Fruit fly (Drosophila melanogaster): ENCODE results near the gene nuf.

The nuf gene

dm6 chr3L:14195714-14196113 is 5.0 kb downstream of the nuf start:
- TF ChIP-seq fkh (GFP tag; optimal IDR thresholded peaks at IDR 0.05) = peak; percentile 84
- TF ChIP-seq salr (GFP tag; optimal IDR thresholded peaks at IDR 0.05) = no peak

DNA sequence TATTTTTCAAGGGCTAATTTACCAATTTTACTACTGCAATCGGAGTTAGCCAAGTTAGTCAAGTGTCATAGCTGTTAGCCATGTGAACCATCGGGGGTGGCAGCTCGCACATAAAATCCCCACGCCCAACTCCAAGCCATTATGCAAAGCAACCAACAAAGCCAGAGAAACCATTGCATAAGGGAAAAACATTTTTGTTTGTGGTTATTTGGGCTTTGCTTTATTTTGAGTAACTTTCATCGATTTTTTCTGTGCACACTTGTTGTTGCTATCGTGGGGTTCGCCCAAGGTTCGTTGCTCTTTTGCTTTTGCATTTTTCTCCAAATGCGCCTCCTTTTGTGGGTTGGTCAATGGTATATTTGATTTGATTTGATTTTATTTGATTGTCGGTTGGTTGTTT is 7.5 kb downstream of the nuf start:
- TF ChIP-seq CG34406 (GFP tag; optimal IDR thresholded peaks at IDR 0.05) (no peak), CG6276 (GFP tag; optimal IDR thresholded peaks at IDR 0.05) (peak; percentile 13)

DNA sequence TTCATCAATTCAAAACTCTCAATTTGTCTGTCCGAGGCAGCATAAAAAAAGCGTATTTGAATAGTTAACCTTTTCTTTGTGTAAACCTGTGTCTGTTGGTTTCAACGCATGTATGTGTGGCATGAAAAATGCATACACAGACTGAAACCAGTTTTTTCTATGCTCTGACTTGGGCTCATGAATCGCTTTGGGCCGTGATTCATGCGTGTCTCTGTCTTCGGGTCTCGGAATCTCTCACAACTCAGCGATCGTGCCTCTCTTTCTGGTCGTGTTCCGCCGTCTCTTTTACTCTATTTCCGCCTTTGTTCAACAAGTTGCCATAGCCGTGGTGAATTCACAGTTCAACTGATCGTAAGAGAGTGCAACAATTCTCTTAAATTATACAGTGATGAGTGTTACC is 10.3 kb downstream of the nuf start:
- TF ChIP-seq ss (GFP tag; optimal IDR thresholded peaks at IDR 0.05) = peak in 1 of 2 experiments; percentile 46
- peak; percentile 9 for TF ChIP-seq net (GFP tag; optimal IDR thresholded peaks at IDR 0.05)
- TF ChIP-seq Sox14 (GFP tag; optimal IDR thresholded peaks at IDR 0.05) = peak; percentile 80
- TF ChIP-seq dsx (GFP tag; optimal IDR thresholded peaks at IDR 0.05; ENCODE audit: poor library complexity, severe bottlenecking) = peak; percentile 7
- peak; percentile 71 for TF ChIP-seq Lpt (GFP tag; optimal IDR thresholded peaks at IDR 0.05)
- TF ChIP-seq CG3919 (GFP tag; optimal IDR thresholded peaks at IDR 0.05) = peak; percentile 3
- TF ChIP-seq vri (GFP tag; optimal IDR thresholded peaks at IDR 0.05) = no peak
- TF ChIP-seq Sox15 (GFP tag; optimal IDR thresholded peaks at IDR 0.05) = no peak
- TF ChIP-seq CG15336 (GFP tag; IDR thresholded peaks at IDR 0.05) = no peak
- peak; percentile 34 for TF ChIP-seq CG6276 (GFP tag; optimal IDR thresholded peaks at IDR 0.05)
- no peak for TF ChIP-seq Eip93F (GFP tag; optimal IDR thresholded peaks at IDR 0.05)
- TF ChIP-seq CG10669 (GFP tag; optimal IDR thresholded peaks at IDR 0.05) = no peak
- no peak for TF ChIP-seq fd59A (GFP tag; optimal IDR thresholded peaks at IDR 0.05)
- TF ChIP-seq CG8119 (GFP tag; IDR thresholded peaks at IDR 0.05) = peak; percentile 37; the same call in 1 of the 3 replicates
- TF ChIP-seq Met (GFP tag; optimal IDR thresholded peaks at IDR 0.05) = no peak
- TF ChIP-seq salr (GFP tag; optimal IDR thresholded peaks at IDR 0.05) = no peak
- TF ChIP-seq eg (GFP tag; IDR thresholded peaks at IDR 0.05) = 0 out of 3 replicates have a peak, but pooled peaks have one; percentile 42
- TF ChIP-seq fkh (GFP tag; optimal IDR thresholded peaks at IDR 0.05) = peak; percentile 59
- TF ChIP-seq Eip78C (GFP tag) = peak; percentile 70
- TF ChIP-seq Eip75B (GFP tag; optimal IDR thresholded peaks at IDR 0.05) = no peak
- TF ChIP-seq CG1621 (tag; optimal IDR thresholded peaks at IDR 0.05) = peak; percentile 35
- peak; percentile 69 for TF ChIP-seq CG6854 (GFP tag; optimal IDR thresholded peaks at IDR 0.05)

dm6 chr3L:14202318-14202717 is 11.6 kb downstream of the nuf start:
- TF ChIP-seq eg (GFP tag; IDR thresholded peaks at IDR 0.05) (no peak), CG6163 (GFP tag; IDR thresholded peaks at IDR 0.05) (0 out of 3 replicates have a peak, but pooled peaks have one; percentile 11), Smox (GFP tag; optimal IDR thresholded peaks at IDR 0.05) (no peak), CG3919 (GFP tag; optimal IDR thresholded peaks at IDR 0.05) (no peak), dsx (GFP tag; optimal IDR thresholded peaks at IDR 0.05; ENCODE audit: poor library complexity, severe bottlenecking) (peak; percentile 1), Blimp-1 (GFP tag; optimal IDR thresholded peaks at IDR 0.05) (peak; percentile 7), CG11902 (GFP tag; optimal IDR thresholded peaks at IDR 0.05) (no peak), Met (GFP tag; optimal IDR thresholded peaks at IDR 0.05) (no peak), Lpt (GFP tag; optimal IDR thresholded peaks at IDR 0.05) (no peak), CG8632 (GFP tag; optimal IDR thresholded peaks at IDR 0.05) (no peak), CG8319 (GFP tag; optimal IDR thresholded peaks at IDR 0.05) (no peak), CG3032 (tag; optimal IDR thresholded peaks at IDR 0.05) (no peak), Sox15 (GFP tag; optimal IDR thresholded peaks at IDR 0.05) (no peak), Hr4 (GFP tag; optimal IDR thresholded peaks at IDR 0.05) (no peak), Hr38 (GFP tag; optimal IDR thresholded peaks at IDR 0.05) (no peak), CG32006 (GFP tag; optimal IDR thresholded peaks at IDR 0.05) (no peak), pdm3 (GFP tag; optimal IDR thresholded peaks at IDR 0.05) (no peak), Sox102F (GFP tag; optimal IDR thresholded peaks at IDR 0.05) (peak; percentile 3), Eip78C (GFP tag) (peak; percentile 60), topi (GFP tag; optimal IDR thresholded peaks at IDR 0.05) (no peak), achi (GFP tag; optimal IDR thresholded peaks at IDR 0.05) (no peak), cyc (GFP tag; optimal IDR thresholded peaks at IDR 0.05) (no peak), Eip75B (GFP tag; optimal IDR thresholded peaks at IDR 0.05) (peak; percentile 39), Ets21C (GFP tag; optimal IDR thresholded peaks at IDR 0.05) (no peak), acj6 (GFP tag; optimal IDR thresholded peaks at IDR 0.05) (no peak), CG6854 (GFP tag; optimal IDR thresholded peaks at IDR 0.05) (peak; percentile 75), CG6276 (GFP tag; optimal IDR thresholded peaks at IDR 0.05) (no peak), ss (GFP tag; optimal IDR thresholded peaks at IDR 0.05) (peak; percentile 22 to 51), CG7368 (GFP tag; optimal IDR thresholded peaks at IDR 0.05) (no peak)

Data from whole organism, prepupa.